Worm (Caenorhabditis elegans) whole organism, young adult: ENCODE data around the gene C41C4.9.

Experiments
- F22D6.2 ChIP-seq: sonication (generic microtip); optimal IDR thresholded peaks from 2 replicates; lab custom pipeline; 2016; ENCODE audit warnings: mild to moderate bottlenecking, missing genetic modification characterization, missing compliant biosample characterization
- mel-28 ChIP-seq: sonication (generic microtip); optimal IDR thresholded peaks from 2 replicates; lab custom pipeline; 2016; ENCODE audit warnings: borderline replicate concordance, mild to moderate bottlenecking, missing genetic modification characterization, missing compliant biosample characterization

DNA sequence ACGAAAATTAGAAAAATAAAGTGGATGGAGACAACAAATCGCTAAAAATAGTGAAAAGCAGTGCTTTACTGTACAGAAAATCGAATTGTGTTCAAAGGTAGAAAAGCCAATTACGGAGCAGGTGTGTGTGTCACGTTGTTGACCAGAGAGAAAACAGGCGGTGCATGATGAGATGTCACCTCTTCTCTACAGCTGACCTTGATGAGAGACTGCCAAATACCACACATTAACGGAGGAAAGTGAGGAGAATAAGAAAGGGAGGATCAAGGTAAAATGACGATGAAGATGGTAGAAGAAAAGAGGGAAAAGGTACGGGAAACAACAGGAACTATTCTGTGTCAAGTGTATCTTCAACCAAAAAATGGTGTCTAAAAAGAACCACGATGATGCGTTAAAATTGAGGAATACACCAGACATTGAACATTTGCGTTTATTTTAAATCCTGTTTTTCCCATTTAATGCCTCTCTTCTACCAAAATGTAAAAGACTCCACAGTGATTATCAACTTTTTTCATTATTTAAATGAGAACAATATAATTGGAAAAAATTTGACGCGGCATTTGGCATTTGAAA lies 8.1 kb upstream of the C41C4.9 start:
- TF ChIP-seq F22D6.2 (tag; lab: Kevin White, UChicago) (no peak), mel-28 (tag; lab: Kevin White, UChicago) (no peak)
